Worm (Caenorhabditis elegans): Measurements from ENCODE around the gene vwa-8.

- TF ChIP-seq elt-4 (tag; optimal IDR thresholded peaks at IDR 0.05) (no peak), ama-1 (optimal IDR thresholded peaks at IDR 0.05) (no peak), dve-1 (tag; optimal IDR thresholded peaks at IDR 0.05) (no peak), npax-4 (tag; optimal IDR thresholded peaks at IDR 0.05) (no peak), unc-3 (GFP tag; conservative IDR thresholded peaks at IDR 0.05) (no peak), unc-3 (tag; optimal IDR thresholded peaks at IDR 0.05) (no peak), nfya-1 (tag; optimal IDR thresholded peaks at IDR 0.05) (no peak), rnt-1 (tag; optimal IDR thresholded peaks at IDR 0.05) (no peak), fkh-10 (GFP tag; optimal IDR thresholded peaks at IDR 0.05) (no peak), unc-55 (GFP tag; optimal IDR thresholded peaks at IDR 0.05) (no peak), syd-9 (tag; optimal IDR thresholded peaks at IDR 0.05) (no peak), pros-1 (tag; optimal IDR thresholded peaks at IDR 0.05) (no peak), ceh-31 (tag; optimal IDR thresholded peaks at IDR 0.05) (no peak)
These were observed 23.1 kb downstream of the vwa-8 start for ce11 chrX:13014341-13014740.

Data from whole organism, late embryonic.